Fruit fly (Drosophila melanogaster) whole organism, embryonic: ENCODE measurements around the gene CG1983.

Experiments
- Abd-B ChIP-seq: fragments of 200-800 bp; sonication (Bioruptor generic); optimal IDR thresholded peaks from 2 replicates; lab custom pipeline; 2018; ENCODE audit warnings: missing biosample characterization, mild to moderate bottlenecking, missing genetic modification characterization, moderate library complexity
- Asciz ChIP-seq: fragments of 200-800 bp; sonication (Bioruptor generic); optimal IDR thresholded peaks from 2 replicates; lab custom pipeline; 2017; ENCODE audit warnings: missing biosample characterization, mild to moderate bottlenecking, missing genetic modification characterization, missing genetic modification reagents
- Bteb2 ChIP-seq: fragments of 200-800 bp; sonication (Bioruptor generic); optimal IDR thresholded peaks from 2 replicates; lab custom pipeline; 2016; ENCODE audit warnings: missing biosample characterization, missing genetic modification characterization
- CG11093 ChIP-seq: fragments of 200-800 bp; sonication (Bioruptor generic); IDR thresholded peaks from 3 replicates; pipeline ENCODE4 v1.3.6; 2022; ENCODE audit warnings: missing biosample characterization, missing genetic modification characterization
- CG12236 ChIP-seq: fragments of 200-800 bp; sonication (Bioruptor generic); optimal IDR thresholded peaks from 2 replicates; lab custom pipeline; 2016; ENCODE audit warnings: missing biosample characterization, missing genetic modification characterization
- CG1233 ChIP-seq: fragments of 200-800 bp; sonication (Bioruptor generic); optimal IDR thresholded peaks from 4 replicates; lab custom pipeline; 2018; ENCODE audit warnings: missing biosample characterization, mild to moderate bottlenecking, missing genetic modification characterization
- CG14441 ChIP-seq: fragments of 200-800 bp; sonication (Bioruptor generic); IDR thresholded peaks from 2 replicates; pipeline ENCODE4 v1.3.6; 2022; ENCODE audit warnings: missing biosample characterization, missing genetic modification characterization
- CG14710 ChIP-seq: fragments of 200-800 bp; sonication (Bioruptor generic); optimal IDR thresholded peaks from 3 replicates; lab custom pipeline; 2019; ENCODE audit warnings: missing biosample characterization, mild to moderate bottlenecking, missing genetic modification characterization, moderate library complexity
- CG17361 ChIP-seq: fragments of 200-800 bp; sonication (Bioruptor generic); IDR thresholded peaks from 3 replicates; pipeline ENCODE4 v1.3.6; 2022; ENCODE audit warnings: missing biosample characterization, missing genetic modification characterization
- CG17568 ChIP-seq: fragments of 200-800 bp; sonication (Bioruptor generic); optimal IDR thresholded peaks from 2 replicates; lab custom pipeline; 2018; ENCODE audit warnings: missing biosample characterization, mild to moderate bottlenecking, missing genetic modification characterization, moderate library complexity
- CG18476 ChIP-seq: fragments of 200-800 bp; sonication (Bioruptor generic); optimal IDR thresholded peaks from 2 replicates; lab custom pipeline; 2016; ENCODE audit warnings: missing biosample characterization, mild to moderate bottlenecking, missing genetic modification characterization
- CG30431 ChIP-seq: fragments of 200-800 bp; sonication (Bioruptor generic); optimal IDR thresholded peaks from 2 replicates; lab custom pipeline; 2017; ENCODE audit warnings: missing biosample characterization, missing genetic modification characterization
- CG32767 ChIP-seq: fragments of 200-800 bp; sonication (Bioruptor generic); IDR thresholded peaks from 2 replicates; pipeline ENCODE4 v1.3.6; 2022; ENCODE audit warnings: missing biosample characterization, missing genetic modification characterization
- CG3407 ChIP-seq: fragments of 200-800 bp; sonication (Bioruptor generic); optimal IDR thresholded peaks from 2 replicates; lab custom pipeline; 2018; ENCODE audit warnings: missing biosample characterization, mild to moderate bottlenecking, missing genetic modification characterization
- CG7963 ChIP-seq: fragments of 200-800 bp; sonication (Bioruptor generic); IDR thresholded peaks from 3 replicates; pipeline ENCODE4 v1.3.6; 2022; ENCODE audit warnings: missing biosample characterization, missing genetic modification characterization; ENCODE audit not compliant: partially characterized antibody
- CG9797 ChIP-seq: fragments of 200-800 bp; sonication (Bioruptor generic); optimal IDR thresholded peaks from 3 replicates; lab custom pipeline; 2018; ENCODE audit warnings: missing biosample characterization, mild to moderate bottlenecking, missing genetic modification characterization
- CTCF ChIP-seq: fragments of 200-800 bp; sonication (Bioruptor generic); optimal IDR thresholded peaks from 2 replicates; lab custom pipeline; 2017; ENCODE audit warnings: missing biosample characterization, mild to moderate bottlenecking, missing genetic modification characterization, moderate library complexity
- CkIIα-i1 ChIP-seq: fragments of 200-800 bp; sonication (Bioruptor generic); IDR thresholded peaks from 2 replicates; pipeline ENCODE4 v1.3.6; 2022; ENCODE audit warnings: missing biosample characterization, missing genetic modification characterization
- D19B ChIP-seq: fragments of 200-800 bp; sonication (Bioruptor generic); optimal IDR thresholded peaks from 2 replicates; lab custom pipeline; 2017; ENCODE audit warnings: missing biosample characterization, mild to moderate bottlenecking, missing genetic modification characterization
- Dp ChIP-seq: fragments of 200-800 bp; sonication (Bioruptor generic); optimal IDR thresholded peaks from 2 replicates; lab custom pipeline; 2018; ENCODE audit warnings: missing biosample characterization, mild to moderate bottlenecking, missing genetic modification characterization, moderate library complexity
- Drgx ChIP-seq: fragments of 200-800 bp; sonication (Bioruptor generic); IDR thresholded peaks from 2 replicates; pipeline ENCODE4 v1.3.6; 2022; ENCODE audit warnings: missing biosample characterization, missing genetic modification characterization
- E2f2 ChIP-seq: fragments of 200-800 bp; sonication (Bioruptor generic); IDR thresholded peaks from 2 replicates; pipeline ENCODE4 v1.3.6; 2022; ENCODE audit warnings: missing biosample characterization, missing genetic modification characterization
- HLH54F ChIP-seq: fragments of 200-800 bp; sonication (Bioruptor generic); optimal IDR thresholded peaks from 3 replicates; lab custom pipeline; 2016; ENCODE audit warnings: missing biosample characterization, missing genetic modification characterization
- MBD-R2 ChIP-seq: fragments of 200-800 bp; sonication (Bioruptor generic); IDR thresholded peaks from 2 replicates; pipeline ENCODE4 v1.3.6; 2022; ENCODE audit warnings: missing biosample characterization, missing genetic modification characterization
- MESR4 ChIP-seq: fragments of 200-800 bp; sonication (Bioruptor generic); optimal IDR thresholded peaks from 2 replicates; lab custom pipeline; 2018; ENCODE audit warnings: missing biosample characterization, mild to moderate bottlenecking, missing genetic modification characterization, moderate library complexity
- Mrtf ChIP-seq: fragments of 200-800 bp; sonication (Bioruptor generic); IDR thresholded peaks from 3 replicates; pipeline ENCODE4 v1.3.6; 2022; ENCODE audit warnings: missing biosample characterization, missing genetic modification characterization
- Myb ChIP-seq: fragments of 200-800 bp; sonication (Bioruptor generic); optimal IDR thresholded peaks from 2 replicates; lab custom pipeline; 2016; ENCODE audit warnings: missing biosample characterization, missing genetic modification characterization
- Nf-YB ChIP-seq: fragments of 200-800 bp; sonication (Bioruptor generic); optimal IDR thresholded peaks from 3 replicates; lab custom pipeline; 2019; ENCODE audit warnings: missing biosample characterization, mild to moderate bottlenecking, missing genetic modification characterization, moderate library complexity
- Oli ChIP-seq: fragments of 200-800 bp; sonication (Bioruptor generic); optimal IDR thresholded peaks from 2 replicates; lab custom pipeline; 2018; ENCODE audit warnings: missing biosample characterization, mild to moderate bottlenecking, missing genetic modification characterization, moderate library complexity
- Ssrp ChIP-seq: fragments of 200-800 bp; sonication (Bioruptor generic); optimal IDR thresholded peaks from 2 replicates; lab custom pipeline; 2018; ENCODE audit warnings: missing biosample characterization, mild to moderate bottlenecking, missing genetic modification characterization, moderate library complexity
- Trl ChIP-seq, 3 experiments: fragments of >200 bp in 2 of 3; fragments of 200-800 bp in 1 of 3; sonication (Bioruptor generic) in 1 of 3; optimal IDR thresholded peaks; 2 replicates in 1 of 3; 3 replicates in 2 of 3; lab custom pipeline; 2016 to 2017; ENCODE audit warnings: missing biosample characterization in 1 of 3, missing genetic modification characterization in 1 of 3
- cad ChIP-seq: fragments of >200 bp; optimal IDR thresholded peaks from 2 replicates; lab custom pipeline; 2017; ENCODE audit warnings: missing biosample characterization, missing genetic modification characterization
- chif ChIP-seq, 2 experiments: fragments of 200-800 bp; sonication (Bioruptor generic); optimal IDR thresholded peaks; 3 replicates each; lab custom pipeline; 2016; ENCODE audit warnings: missing biosample characterization in 2 of 2, missing genetic modification characterization in 2 of 2
- crp ChIP-seq, 2 experiments: fragments of 200-800 bp; sonication (Bioruptor generic); optimal IDR thresholded peaks; 2 replicates in 1 of 2; 3 replicates in 1 of 2; lab custom pipeline; 2017; ENCODE audit warnings: missing biosample characterization in 2 of 2, missing genetic modification characterization in 2 of 2, mild to moderate bottlenecking in 1 of 2, moderate library complexity in 1 of 2
- gcm2 ChIP-seq: fragments of 200-800 bp; sonication (Bioruptor generic); optimal IDR thresholded peaks from 2 replicates; lab custom pipeline; 2016; ENCODE audit warnings: missing biosample characterization, missing genetic modification characterization
- gfzf ChIP-seq: fragments of 200-800 bp; sonication (Bioruptor generic); optimal IDR thresholded peaks from 2 replicates; lab custom pipeline; 2016; ENCODE audit warnings: missing biosample characterization, mild to moderate bottlenecking, missing genetic modification characterization, moderate library complexity
- gt ChIP-seq: fragments of 200-800 bp; sonication (Bioruptor generic); IDR thresholded peaks from 2 replicates; pipeline ENCODE4 v1.3.6; 2022; ENCODE audit warnings: missing biosample characterization, missing genetic modification characterization
- ham ChIP-seq: fragments of 200-800 bp; sonication (Bioruptor generic); IDR thresholded peaks from 2 replicates; pipeline ENCODE4 v1.3.6; 2022; ENCODE audit warnings: missing biosample characterization, missing genetic modification characterization
- hbn ChIP-seq: fragments of 200-800 bp; sonication (Bioruptor generic); IDR thresholded peaks from 2 replicates; pipeline ENCODE4 v1.3.6; 2022; ENCODE audit warnings: missing biosample characterization, missing genetic modification characterization; ENCODE audit not compliant: partially characterized antibody
- inv ChIP-seq: fragments of 200-800 bp; sonication (Bioruptor generic); IDR thresholded peaks from 2 replicates; pipeline ENCODE4 v1.3.6; 2022; ENCODE audit warnings: missing biosample characterization, missing genetic modification characterization; ENCODE audit not compliant: partially characterized antibody
- pzg ChIP-seq: fragments of 200-800 bp; sonication (Bioruptor generic); optimal IDR thresholded peaks from 3 replicates; lab custom pipeline; 2018; ENCODE audit warnings: missing biosample characterization, mild to moderate bottlenecking, missing genetic modification characterization, moderate library complexity
- sens ChIP-seq: fragments of 200-800 bp; sonication (Bioruptor generic); peaks from one replicate; lab custom pipeline; 2016; ENCODE audit warnings: missing biosample characterization, missing genetic modification characterization
- sna ChIP-seq: fragments of 200-800 bp; sonication (Bioruptor generic); IDR thresholded peaks from 2 replicates; pipeline ENCODE4 v1.3.6; 2022; ENCODE audit warnings: missing biosample characterization, missing genetic modification characterization; ENCODE audit not compliant: partially characterized antibody
- stwl ChIP-seq: fragments of 200-800 bp; sonication (Bioruptor generic); optimal IDR thresholded peaks from 3 replicates; lab custom pipeline; 2018; ENCODE audit warnings: missing biosample characterization, mild to moderate bottlenecking, missing genetic modification characterization, moderate library complexity
- tin ChIP-seq: fragments of 200-800 bp; sonication (Bioruptor generic); optimal IDR thresholded peaks from 3 replicates; lab custom pipeline; 2016; ENCODE audit warnings: missing biosample characterization, missing genetic modification characterization
- trem ChIP-seq: fragments of 200-800 bp; optimal IDR thresholded peaks from 3 replicates; lab custom pipeline; 2019; ENCODE audit warnings: missing biosample characterization, mild to moderate bottlenecking, missing genetic modification characterization, moderate library complexity
- ttk ChIP-seq: fragments of 200-800 bp; sonication (Bioruptor generic); IDR thresholded peaks from 2 replicates; pipeline ENCODE4 v2.1.2; 2022; ENCODE audit warnings: missing biosample characterization, missing genetic modification characterization
- twi ChIP-seq: fragments of 200-800 bp; optimal IDR thresholded peaks from 2 replicates; lab custom pipeline; 2019; ENCODE audit warnings: missing biosample characterization, mild to moderate bottlenecking, missing genetic modification characterization, moderate library complexity
- tx ChIP-seq: fragments of 200-800 bp; sonication (Bioruptor generic); optimal IDR thresholded peaks from 2 replicates; lab custom pipeline; 2016; ENCODE audit warnings: missing biosample characterization, missing genetic modification characterization

CG1983 gene

DNA sequence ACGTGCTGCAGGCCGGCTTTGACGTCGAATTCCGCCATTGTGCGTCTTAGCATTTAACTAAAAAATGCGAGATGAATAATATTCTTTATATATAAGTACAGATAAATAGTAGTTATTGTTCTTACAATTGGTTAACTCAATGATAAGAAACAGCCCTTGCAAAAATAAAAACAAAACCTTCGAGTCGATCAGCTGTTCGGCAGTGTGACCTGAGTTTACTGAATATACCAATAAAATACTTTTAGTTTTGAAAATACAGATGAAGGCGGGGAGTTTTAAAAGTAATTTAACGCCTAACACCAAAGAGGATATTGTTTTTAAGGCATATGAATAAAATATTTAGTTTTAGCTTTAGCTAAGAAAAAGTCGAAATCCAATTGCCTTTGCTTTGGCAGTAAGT, at the start of gene CG1983, which contains the start of gene CG15530:
TSS of gene CG1983 (minus strand) at position 207 of the 400 bp plus-strand sequence.
TSS of gene CG15530 (plus strand) at position 384 of the 400 bp plus-strand sequence.
- TF ChIP-seq CG18476 (GFP tag; lab: Kevin White, UChicago) (no peak), sens (peak; percentile 44), stwl (tag; lab: Kevin White, UChicago) (peak; percentile 30), Abd-B (GFP tag; lab: Kevin White, UChicago) (no peak), HLH54F (no peak), CG3407 (no peak), tx (no peak), inv (GFP tag; lab: Robert Waterston, UW) (no peak), CTCF (GFP tag; lab: Kevin White, UChicago) (no peak), CG1233 (no peak), sna (GFP tag; lab: Robert Waterston, UW) (no peak), CG17568 (GFP tag; lab: Kevin White, UChicago) (no peak), CG17361 (no peak), CkIIα-i1 (GFP tag; lab: Robert Waterston, UW) (no peak), CG30431 (no peak), Bteb2 (GFP tag; lab: Kevin White, UChicago) (no peak), cad (GFP tag; lab: Kevin White, UChicago) (no peak), pzg (GFP tag; lab: Kevin White, UChicago) (peak; percentile 37), CG32767 (no peak), twi (tag; lab: Kevin White, UChicago) (no peak), CG11093 (no peak), CG7963 (GFP tag; lab: Robert Waterston, UW) (no peak), Asciz (GFP tag; lab: Kevin White, UChicago) (no peak), CG12236 (no peak), Oli (tag; lab: Kevin White, UChicago) (no peak), gcm2 (GFP tag; lab: Kevin White, UChicago) (no peak), gt (no peak), crp (GFP tag; optimal IDR thresholded peaks at IDR 0.05; lab: Kevin White, UChicago) (peak; percentile 36 to 89), MESR4 (GFP tag; lab: Kevin White, UChicago) (peak; percentile 7), Trl (optimal IDR thresholded peaks at IDR 0.05; lab: Kevin White, UChicago) (no peak), Trl (GFP tag; optimal IDR thresholded peaks at IDR 0.05; lab: Kevin White, UChicago) (no peak), Mrtf (GFP tag; lab: Robert Waterston, UW) (no peak), MBD-R2 (GFP tag; lab: Robert Waterston, UW) (peak; percentile 64), ham (GFP tag; lab: Robert Waterston, UW) (no peak), Dp (peak; percentile 80), trem (tag; lab: Kevin White, UChicago) (peak; percentile 94), ttk (GFP tag; lab: Robert Waterston, UW) (no peak), Ssrp (tag; lab: Kevin White, UChicago) (no peak), hbn (GFP tag; lab: Robert Waterston, UW) (0 out of 2 replicates have a peak, but pooled peaks have one; percentile 27), tin (GFP tag; lab: Kevin White, UChicago) (no peak), CG14441 (GFP tag; lab: Robert Waterston, UW) (no peak), E2f2 (GFP tag; lab: Robert Waterston, UW) (peak; percentile 89), Myb (GFP tag; lab: Kevin White, UChicago) (peak; percentile 47), chif (GFP tag; optimal IDR thresholded peaks at IDR 0.05; lab: Kevin White, UChicago) (no peak), CG9797 (GFP tag; lab: Kevin White, UChicago) (peak; percentile 50), Nf-YB (GFP tag; lab: Kevin White, UChicago) (no peak), gfzf (GFP tag; lab: Kevin White, UChicago) (peak; percentile 47), Drgx (GFP tag; lab: Robert Waterston, UW) (no peak), CG14710 (tag; lab: Kevin White, UChicago) (no peak), D19B (GFP tag; lab: Kevin White, UChicago) (no peak)
